Worm (Caenorhabditis elegans) whole organism, midembryonic: Measurements from ENCODE around the gene C07G3.8.

ENCODE experiments used
- cog-1 ChIP-seq: sonication (generic microtip); optimal IDR thresholded peaks from 2 replicates; lab custom pipeline; 2016; ENCODE audit warnings: missing genetic modification characterization, missing compliant biosample characterization
- flt-1 ChIP-seq: fragments of 200-800 bp; sonication (Bioruptor generic); IDR thresholded peaks from 2 replicates; pipeline ENCODE4 v1.3.6; 2022; ENCODE audit warnings: missing genetic modification characterization, missing compliant biosample characterization
- klf-2 ChIP-seq: fragments of 200-800 bp; sonication (Bioruptor generic); conservative IDR thresholded peaks from 2 replicates; pipeline ENCODE4 v1.3.6; 2022; ENCODE audit warnings: missing genetic modification reagents, missing genetic modification characterization, missing compliant biosample characterization
- med-1 ChIP-seq: sonication (generic microtip); optimal IDR thresholded peaks from 2 replicates; lab custom pipeline; 2017; ENCODE audit warnings: missing genetic modification characterization, mild to moderate bottlenecking, missing compliant biosample characterization, antibody characterized with exemption, missing genetic modification reagents; ENCODE audit not compliant: insufficient read depth
- ref-1 ChIP-seq: fragments of 200-800 bp; sonication (Bioruptor generic); conservative IDR thresholded peaks from 2 replicates; pipeline ENCODE4 v1.3.6; 2022; ENCODE audit warnings: missing genetic modification reagents, missing genetic modification characterization, missing compliant biosample characterization
- tab-1 ChIP-seq: fragments of 200-800 bp; sonication (Bioruptor generic); IDR thresholded peaks from 2 replicates; pipeline ENCODE4 v1.3.6; 2022; ENCODE audit warnings: missing genetic modification characterization, missing compliant biosample characterization
- ztf-23 ChIP-seq: fragments of 200-800 bp; sonication (Bioruptor generic); IDR thresholded peaks from 2 replicates; pipeline ENCODE4 v1.3.6; 2022; ENCODE audit warnings: missing genetic modification reagents, missing genetic modification characterization, missing compliant biosample characterization
- ztf-29 ChIP-seq: fragments of 200-800 bp; sonication (Bioruptor generic); IDR thresholded peaks from 2 replicates; pipeline ENCODE4 v1.3.6; 2022; ENCODE audit warnings: missing genetic modification reagents, missing genetic modification characterization, missing compliant biosample characterization

ce11 chrV:3449810-3450209 is 52.1 kb downstream of the C07G3.8 start:
- TF ChIP-seq cog-1 (no peak), ref-1 (GFP tag; lab: Robert Waterston, UW) (no peak), flt-1 (GFP tag; lab: Robert Waterston, UW) (no peak), tab-1 (GFP tag; lab: Robert Waterston, UW) (no peak), med-1 (GFP tag; lab: Kevin White, UChicago) (no peak), klf-2 (no peak), ztf-23 (GFP tag; lab: Robert Waterston, UW) (no peak), ztf-29 (GFP tag; lab: Robert Waterston, UW) (no peak)
